Worm (Caenorhabditis elegans) whole organism, L3 larva: ENCODE data around the gene obr-1.

Experiments used
- aly-2 ChIP-seq: fragments of 150-350 bp; optimal IDR thresholded peaks from 2 replicates; lab custom pipeline; 2014; ENCODE audit warnings: missing biosample characterization, missing genetic modification characterization
- egl-27 ChIP-seq: sonication (generic microtip); optimal IDR thresholded peaks from 4 replicates; lab custom pipeline; 2017; ENCODE audit warnings: missing biosample characterization, missing genetic modification reagents, missing genetic modification characterization
- elt-2 ChIP-seq: sonication (generic microtip); optimal IDR thresholded peaks from 2 replicates; lab custom pipeline; 2016; ENCODE audit warnings: missing genetic modification reagents, mild to moderate bottlenecking, missing genetic modification characterization, missing compliant biosample characterization
- fos-1 ChIP-seq: fragments of 150-350 bp; optimal IDR thresholded peaks from 2 replicates; lab custom pipeline; 2014; ENCODE audit warnings: missing biosample characterization, missing genetic modification characterization
- jun-1 ChIP-seq: fragments of 150-350 bp; optimal IDR thresholded peaks from 2 replicates; lab custom pipeline; 2014; ENCODE audit warnings: missing biosample characterization, missing genetic modification reagents, missing genetic modification characterization
- nhr-67 ChIP-seq: fragments of 150-350 bp; optimal IDR thresholded peaks from 2 replicates; lab custom pipeline; 2014; ENCODE audit warnings: missing biosample characterization, missing genetic modification characterization
- pha-4 ChIP-seq: fragments of 150-350 bp; optimal IDR thresholded peaks from 2 replicates; lab custom pipeline; 2014; ENCODE audit warnings: missing biosample characterization, missing genetic modification reagents, missing genetic modification characterization
- skn-1 ChIP-seq: fragments of 150-350 bp; optimal IDR thresholded peaks from 2 replicates; lab custom pipeline; 2014; ENCODE audit warnings: missing biosample characterization, missing genetic modification characterization
- snpc-4 ChIP-seq: fragments of 150-350 bp; optimal IDR thresholded peaks from 2 replicates; lab custom pipeline; 2014; ENCODE audit warnings: missing biosample characterization, missing genetic modification characterization
- tbx-2 ChIP-seq: sonication (generic microtip); optimal IDR thresholded peaks from 2 replicates; lab custom pipeline; 2016; ENCODE audit warnings: mild to moderate bottlenecking, missing genetic modification characterization, missing compliant biosample characterization
- unc-39 ChIP-seq: sonication (generic microtip); optimal IDR thresholded peaks from 4 replicates; lab custom pipeline; 2017; ENCODE audit warnings: missing biosample characterization, missing genetic modification characterization
- unc-62 ChIP-seq: fragments of 150-350 bp; sonication (generic microtip); optimal IDR thresholded peaks from 4 replicates; lab custom pipeline; 2014; ENCODE audit warnings: missing biosample characterization, missing genetic modification reagents, missing genetic modification characterization

DNA sequence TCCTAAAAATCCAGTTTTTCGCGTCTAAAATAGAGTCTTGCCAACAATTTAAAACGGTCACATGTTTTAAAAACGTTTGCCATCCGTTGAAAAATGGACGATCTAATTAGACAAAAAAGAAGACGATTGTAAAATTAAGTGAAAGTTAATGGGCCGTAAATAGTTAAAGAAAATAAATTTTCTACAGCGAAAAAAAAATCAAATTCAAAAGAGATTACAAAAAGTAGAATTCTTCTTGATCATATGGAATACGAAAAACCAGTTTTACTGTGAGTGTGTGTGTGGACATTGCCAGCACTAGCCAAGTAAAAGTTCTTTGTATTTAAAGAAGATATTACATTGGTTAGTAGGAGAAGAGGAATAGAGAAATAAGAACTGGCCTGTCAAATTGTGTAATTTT lies 8.6 kb downstream of the obr-1 start:
- TF ChIP-seq unc-62 (GFP tag; lab: Kevin White, UChicago) (no peak), elt-2 (no peak), aly-2 (tag; lab: Kevin White, UChicago) (no peak), skn-1 (no peak), snpc-4 (tag; lab: Kevin White, UChicago) (no peak), unc-39 (no peak), fos-1 (tag; lab: Kevin White, UChicago) (no peak), pha-4 (tag; lab: Kevin White, UChicago) (no peak), nhr-67 (no peak), egl-27 (tag; lab: Kevin White, UChicago) (no peak), jun-1 (tag; lab: Kevin White, UChicago) (no peak), tbx-2 (tag; lab: Kevin White, UChicago) (no peak)
